Worm (Caenorhabditis elegans) whole organism, L4 larva: Measurements from ENCODE around the gene C28C12.12.

Source experiments
- D1046.2 ChIP-seq: fragments of 200-800 bp; sonication (Bioruptor generic); IDR thresholded peaks from 2 replicates; pipeline ENCODE4 v1.3.6; 2022; ENCODE audit warnings: missing genetic modification characterization, missing compliant biosample characterization
- F10B5.3 ChIP-seq: sonication (generic microtip); optimal IDR thresholded peaks from 2 replicates; lab custom pipeline; 2016; ENCODE audit warnings: mild to moderate bottlenecking, missing genetic modification characterization, missing compliant biosample characterization
- F37D6.2 ChIP-seq: sonication (generic microtip); optimal IDR thresholded peaks from 2 replicates; lab custom pipeline; 2016; ENCODE audit warnings: mild to moderate bottlenecking, missing genetic modification characterization, missing compliant biosample characterization
- T20F7.1 ChIP-seq: fragments of 200-800 bp; sonication (Bioruptor generic); optimal IDR thresholded peaks from 2 replicates; lab custom pipeline; 2018; ENCODE audit warnings: mild to moderate bottlenecking, missing genetic modification characterization, missing compliant biosample characterization
- T26A8.4 ChIP-seq: fragments of 200-800 bp; sonication (Bioruptor generic); IDR thresholded peaks from 2 replicates; pipeline ENCODE4 v1.3.6; 2022; ENCODE audit warnings: missing genetic modification characterization, missing compliant biosample characterization
- Y5F2A.4 ChIP-seq: fragments of 200-800 bp; sonication (Bioruptor generic); optimal IDR thresholded peaks from 2 replicates; lab custom pipeline; 2018; ENCODE audit warnings: mild to moderate bottlenecking, missing genetic modification characterization, missing compliant biosample characterization
- Y75B8A.6 ChIP-seq: fragments of 200-800 bp; sonication (Bioruptor generic); IDR thresholded peaks from 2 replicates; pipeline ENCODE4 v1.3.6; 2022; ENCODE audit warnings: missing genetic modification reagents, missing genetic modification characterization, missing compliant biosample characterization
- aha-1 ChIP-seq: fragments of 150-350 bp; peaks from one replicate; lab custom pipeline; 2014; ENCODE audit warnings: missing biosample characterization, missing genetic modification characterization
- aly-2 ChIP-seq: sonication (generic microtip); optimal IDR thresholded peaks from 2 replicates; lab custom pipeline; 2018; ENCODE audit warnings: missing biosample characterization, missing genetic modification characterization
- arid-1 ChIP-seq: fragments of 200-800 bp; sonication (Bioruptor generic); conservative IDR thresholded peaks from 2 replicates; pipeline ENCODE4 v1.3.6; 2022; ENCODE audit warnings: missing genetic modification reagents, missing genetic modification characterization, missing compliant biosample characterization
- ceh-28 ChIP-seq: fragments of 150-350 bp; optimal IDR thresholded peaks from 2 replicates; lab custom pipeline; 2014; ENCODE audit warnings: missing biosample characterization, missing genetic modification reagents, missing genetic modification characterization
- ceh-44 ChIP-seq: fragments of 200-800 bp; sonication (Bioruptor generic); IDR thresholded peaks from 2 replicates; pipeline ENCODE4 v1.3.6; 2022; ENCODE audit warnings: missing genetic modification reagents, missing genetic modification characterization, missing compliant biosample characterization
- ceh-82 ChIP-seq: sonication (generic microtip); optimal IDR thresholded peaks from 2 replicates; lab custom pipeline; 2017; ENCODE audit warnings: missing biosample characterization, missing genetic modification characterization
- ces-1 ChIP-seq: fragments of 150-350 bp; sonication (generic microtip); optimal IDR thresholded peaks from 4 replicates; lab custom pipeline; 2014; ENCODE audit warnings: missing biosample characterization, missing genetic modification reagents, missing genetic modification characterization
- cey-2 ChIP-seq: sonication (generic microtip); optimal IDR thresholded peaks from 3 replicates; lab custom pipeline; 2017; ENCODE audit warnings: missing genetic modification characterization, mild to moderate bottlenecking, missing compliant biosample characterization, antibody characterized with exemption, borderline replicate concordance; ENCODE audit not compliant: insufficient read depth
- ctbp-1 ChIP-seq: fragments of 200-800 bp; sonication (Bioruptor generic); IDR thresholded peaks from 2 replicates; pipeline ENCODE4 v1.3.6; 2022; ENCODE audit warnings: missing genetic modification reagents, missing genetic modification characterization, missing compliant biosample characterization
- daf-12 ChIP-seq: fragments of 150-350 bp; optimal IDR thresholded peaks from 2 replicates; lab custom pipeline; 2014; ENCODE audit warnings: missing biosample characterization, missing genetic modification reagents, missing genetic modification characterization
- daf-16 ChIP-seq, 3 experiments: sonication (generic microtip); optimal IDR thresholded peaks; 2 replicates each; lab custom pipeline; 2016 to 2017; ENCODE audit warnings: missing genetic modification characterization in 3 of 3, missing genetic modification reagents in 3 of 3, mild to moderate bottlenecking in 2 of 3, missing compliant biosample characterization in 2 of 3, missing biosample characterization in 1 of 3, moderate library complexity in 1 of 3
- dmd-8 ChIP-seq: fragments of 200-800 bp; sonication (Bioruptor generic); IDR thresholded peaks from 2 replicates; pipeline ENCODE4 v1.3.6; 2022; ENCODE audit warnings: missing genetic modification characterization, missing compliant biosample characterization
- dpl-1 ChIP-seq: fragments of 150-350 bp; optimal IDR thresholded peaks from 2 replicates; lab custom pipeline; 2014; ENCODE audit warnings: missing biosample characterization, missing genetic modification reagents, missing genetic modification characterization
- dve-1 ChIP-seq: sonication (generic microtip); optimal IDR thresholded peaks from 2 replicates; lab custom pipeline; 2017; ENCODE audit warnings: antibody characterized with exemption, mild to moderate bottlenecking, missing genetic modification characterization, missing compliant biosample characterization; ENCODE audit not compliant: insufficient read depth
- egl-43 ChIP-seq: fragments of 200-800 bp; sonication (Bioruptor generic); IDR thresholded peaks from 2 replicates; pipeline ENCODE4 v1.3.6; 2022; ENCODE audit warnings: missing genetic modification reagents, missing genetic modification characterization, missing compliant biosample characterization
- fkh-10 ChIP-seq: fragments of 150-350 bp; optimal IDR thresholded peaks from 2 replicates; lab custom pipeline; 2014; ENCODE audit warnings: missing biosample characterization, missing genetic modification reagents, missing genetic modification characterization
- gei-8 ChIP-seq: fragments of 200-800 bp; sonication (Bioruptor generic); optimal IDR thresholded peaks from 2 replicates; lab custom pipeline; 2018; ENCODE audit warnings: mild to moderate bottlenecking, missing genetic modification characterization, missing compliant biosample characterization
- hlh-11 ChIP-seq: fragments of 200-800 bp; sonication (Bioruptor generic); optimal IDR thresholded peaks from 2 replicates; lab custom pipeline; 2018; ENCODE audit warnings: mild to moderate bottlenecking, missing genetic modification characterization, missing compliant biosample characterization
- hmg-1.1 ChIP-seq: fragments of 200-800 bp; sonication (Bioruptor generic); IDR thresholded peaks from 2 replicates; pipeline ENCODE4 v1.3.6; 2022; ENCODE audit warnings: missing genetic modification reagents, missing genetic modification characterization, missing compliant biosample characterization
- jun-1 ChIP-seq: fragments of 150-350 bp; optimal IDR thresholded peaks from 2 replicates; lab custom pipeline; 2014; ENCODE audit warnings: missing biosample characterization, missing genetic modification reagents, missing genetic modification characterization
- lin-1 ChIP-seq: fragments of 200-800 bp; sonication (Bioruptor generic); IDR thresholded peaks from 2 replicates; pipeline ENCODE4 v1.3.6; 2022; ENCODE audit warnings: missing genetic modification reagents, missing genetic modification characterization, missing compliant biosample characterization
- lin-13 ChIP-seq: fragments of 150-350 bp; optimal IDR thresholded peaks from 2 replicates; lab custom pipeline; 2014; ENCODE audit warnings: missing biosample characterization, missing genetic modification reagents, missing genetic modification characterization
- lsy-2 ChIP-seq, 2 experiments: fragments of 150-350 bp in 1 of 2; sonication (generic microtip) in 1 of 2; optimal IDR thresholded peaks; 2 replicates each; lab custom pipeline; 2014 to 2017; ENCODE audit warnings: missing biosample characterization in 2 of 2, missing genetic modification characterization in 2 of 2
- madf-5 ChIP-seq, 2 experiments: fragments of 200-800 bp; sonication (Bioruptor generic); IDR thresholded peaks; 2 replicates each; pipeline ENCODE4 v1.3.6; 2022; ENCODE audit warnings: missing compliant biosample characterization in 2 of 2, missing genetic modification characterization in 2 of 2
- mdl-1 ChIP-seq, 2 experiments: fragments of 150-350 bp in 1 of 2; sonication (generic microtip) in 1 of 2; optimal IDR thresholded peaks; 2 replicates each; lab custom pipeline; 2014 to 2017; ENCODE audit warnings: missing biosample characterization in 2 of 2, missing genetic modification characterization in 2 of 2
- mdt-29 ChIP-seq: fragments of 200-800 bp; sonication (Bioruptor generic); IDR thresholded peaks from 2 replicates; pipeline ENCODE4 v1.3.6; 2022; ENCODE audit warnings: missing genetic modification reagents, missing genetic modification characterization, missing compliant biosample characterization
- mxl-3 ChIP-seq: fragments of 200-800 bp; sonication (Bioruptor generic); optimal IDR thresholded peaks from 2 replicates; lab custom pipeline; 2018; ENCODE audit warnings: mild to moderate bottlenecking, missing genetic modification characterization, missing compliant biosample characterization
- nhr-11 ChIP-seq: fragments of 150-350 bp; optimal IDR thresholded peaks from 2 replicates; lab custom pipeline; 2014; ENCODE audit warnings: missing biosample characterization, missing genetic modification characterization
- nhr-237 ChIP-seq: sonication (generic microtip); optimal IDR thresholded peaks from 2 replicates; lab custom pipeline; 2017; ENCODE audit warnings: missing biosample characterization, missing genetic modification characterization
- nhr-25 ChIP-seq: sonication (generic microtip); optimal IDR thresholded peaks from 2 replicates; lab custom pipeline; 2017; ENCODE audit warnings: missing genetic modification characterization, mild to moderate bottlenecking, missing compliant biosample characterization, antibody characterized with exemption, moderate library complexity, borderline replicate concordance; ENCODE audit not compliant: insufficient read depth
- nhr-28 ChIP-seq: fragments of 150-350 bp; optimal IDR thresholded peaks from 2 replicates; lab custom pipeline; 2014; ENCODE audit warnings: missing biosample characterization, missing genetic modification characterization
- nhr-41 ChIP-seq: fragments of 200-800 bp; sonication (Bioruptor generic); IDR thresholded peaks from 2 replicates; pipeline ENCODE4 v1.3.6; 2022; ENCODE audit warnings: missing genetic modification reagents, missing genetic modification characterization, missing compliant biosample characterization
- nhr-42 ChIP-seq: fragments of 200-800 bp; sonication (Bioruptor generic); IDR thresholded peaks from 2 replicates; pipeline ENCODE4 v1.3.6; 2022; ENCODE audit warnings: missing genetic modification characterization, missing compliant biosample characterization
- nhr-76 ChIP-seq: fragments of 150-350 bp; optimal IDR thresholded peaks from 2 replicates; lab custom pipeline; 2014; ENCODE audit warnings: missing biosample characterization, missing genetic modification characterization
- pqm-1 ChIP-seq: sonication (generic microtip); optimal IDR thresholded peaks from 2 replicates; lab custom pipeline; 2017; ENCODE audit warnings: missing biosample characterization, missing genetic modification characterization
- rbr-2 ChIP-seq: sonication (generic microtip); optimal IDR thresholded peaks from 2 replicates; lab custom pipeline; 2016; ENCODE audit warnings: missing genotype, missing genetic modification characterization, missing compliant biosample characterization
- saeg-2 ChIP-seq: fragments of 200-800 bp; sonication (Bioruptor generic); IDR thresholded peaks from 2 replicates; pipeline ENCODE4 v1.3.6; 2022; ENCODE audit warnings: missing genetic modification reagents, missing genetic modification characterization, missing compliant biosample characterization
- set-16 ChIP-seq: fragments of 200-800 bp; sonication (Bioruptor generic); IDR thresholded peaks from 2 replicates; pipeline ENCODE4 v1.3.6; 2022; ENCODE audit warnings: missing genetic modification reagents, missing genetic modification characterization, missing compliant biosample characterization
- spr-1 ChIP-seq: sonication (generic microtip); optimal IDR thresholded peaks from 2 replicates; lab custom pipeline; 2016; ENCODE audit warnings: mild to moderate bottlenecking, missing genetic modification characterization, missing compliant biosample characterization
- tag-97 ChIP-seq: fragments of 200-800 bp; sonication (Bioruptor generic); IDR thresholded peaks from 2 replicates; pipeline ENCODE4 v1.3.6; 2022; ENCODE audit warnings: missing genetic modification characterization, missing compliant biosample characterization
- unc-130 ChIP-seq: sonication (generic microtip); optimal IDR thresholded peaks from 2 replicates; lab custom pipeline; 2016; ENCODE audit warnings: missing genetic modification reagents, missing genetic modification characterization, missing compliant biosample characterization
- unc-39 ChIP-seq: sonication (generic microtip); optimal IDR thresholded peaks from 2 replicates; lab custom pipeline; 2017; ENCODE audit warnings: missing biosample characterization, missing genetic modification characterization
- zip-11 ChIP-seq: fragments of 200-800 bp; sonication (Bioruptor generic); IDR thresholded peaks from 2 replicates; pipeline ENCODE4 v1.3.6; 2022; ENCODE audit warnings: missing genetic modification characterization, missing compliant biosample characterization
- zip-2 ChIP-seq: fragments of 150-350 bp; optimal IDR thresholded peaks from 2 replicates; lab custom pipeline; 2014; ENCODE audit warnings: missing biosample characterization, missing genetic modification characterization
- ztf-7 ChIP-seq: fragments of 150-350 bp; optimal IDR thresholded peaks from 2 replicates; lab custom pipeline; 2014; ENCODE audit warnings: missing biosample characterization, missing genetic modification characterization

The C28C12.12 gene

DNA sequence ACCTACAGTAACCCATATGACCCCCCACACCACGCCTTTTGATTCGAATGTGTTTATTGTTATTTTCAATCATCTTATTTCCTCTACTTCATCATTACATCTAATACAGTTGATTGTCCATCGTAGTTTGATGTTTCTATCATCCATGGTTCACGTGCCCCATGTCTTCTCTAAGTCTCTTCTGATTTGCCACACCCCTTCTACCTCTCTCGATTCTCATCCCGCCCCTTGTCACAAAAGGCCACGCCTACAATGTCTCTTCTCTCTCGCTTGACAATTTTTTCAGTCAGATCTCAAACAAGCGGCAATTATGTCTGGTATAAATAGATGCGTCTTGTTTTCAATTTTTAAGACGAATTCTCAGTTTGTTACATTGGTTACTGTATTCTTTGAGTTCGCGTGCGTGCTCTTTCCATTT is 38.8 kb upstream of the C28C12.12 start (continued):
- TF ChIP-seq tag-97 (GFP tag; lab: Robert Waterston, UW) (no peak), hmg-1.1 (peak; percentile 42), daf-12 (tag; lab: Kevin White, UChicago) (no peak), madf-5 (GFP tag; IDR thresholded peaks at IDR 0.05; lab: Robert Waterston, UW) (no peak), saeg-2 (GFP tag; lab: Robert Waterston, UW) (no peak), mdt-29 (GFP tag; lab: Robert Waterston, UW) (no peak), T26A8.4 (GFP tag; lab: Robert Waterston, UW) (peak; percentile 19; the same call in 1 of the 2 replicates), fkh-10 (GFP tag; lab: Kevin White, UChicago) (no peak), T20F7.1 (GFP tag; lab: Kevin White, UChicago) (no peak), rbr-2 (tag; lab: Kevin White, UChicago) (no peak), ctbp-1 (GFP tag; lab: Robert Waterston, UW) (no peak), ceh-28 (no peak), nhr-76 (tag; lab: Kevin White, UChicago) (peak; percentile 69), Y5F2A.4 (GFP tag; lab: Kevin White, UChicago) (no peak), nhr-28 (peak; percentile 80), aly-2 (tag; lab: Kevin White, UChicago) (no peak), Y75B8A.6 (no peak), nhr-42 (GFP tag; lab: Robert Waterston, UW) (no peak), lsy-2 (tag; optimal IDR thresholded peaks at IDR 0.05; lab: Kevin White, UChicago) (peak in 1 of 2 experiments; percentile 85), D1046.2 (GFP tag; lab: Robert Waterston, UW) (no peak), ceh-44 (GFP tag; lab: Robert Waterston, UW) (no peak), cey-2 (tag; lab: Kevin White, UChicago) (peak; percentile 92), spr-1 (tag; lab: Kevin White, UChicago) (no peak), dpl-1 (GFP tag; lab: Kevin White, UChicago) (peak; percentile 8), mdl-1 (tag; optimal IDR thresholded peaks at IDR 0.05; lab: Kevin White, UChicago) (peak; percentile 78 to 88), F37D6.2 (tag; lab: Kevin White, UChicago) (no peak), ztf-7 (tag; lab: Kevin White, UChicago) (no peak), nhr-41 (GFP tag; lab: Robert Waterston, UW) (no peak), dve-1 (tag; lab: Kevin White, UChicago) (peak; percentile 87), dmd-8 (GFP tag; lab: Robert Waterston, UW) (no peak), jun-1 (tag; lab: Kevin White, UChicago) (no peak), mxl-3 (GFP tag; lab: Kevin White, UChicago) (peak; percentile 64), egl-43 (GFP tag; lab: Robert Waterston, UW) (no peak), set-16 (no peak), nhr-25 (tag; lab: Kevin White, UChicago) (no peak), zip-2 (tag; lab: Kevin White, UChicago) (no peak), unc-39 (tag; lab: Kevin White, UChicago) (no peak), gei-8 (GFP tag; lab: Kevin White, UChicago) (peak; percentile 8), nhr-237 (no peak), hlh-11 (peak; percentile 91), aha-1 (tag; lab: Kevin White, UChicago) (no peak), lin-13 (GFP tag; lab: Kevin White, UChicago) (no peak), ceh-82 (tag; lab: Kevin White, UChicago) (no peak), arid-1 (GFP tag; lab: Robert Waterston, UW) (no peak), pqm-1 (peak; percentile 35), lin-1 (GFP tag; lab: Robert Waterston, UW) (peak; percentile 29; the same call in 1 of the 2 replicates), daf-16 (GFP tag; optimal IDR thresholded peaks at IDR 0.05; lab: Kevin White, UChicago) (peak in 1 of 2 experiments; percentile 28), daf-16 (tag; optimal IDR thresholded peaks at IDR 0.05; lab: Kevin White, UChicago) (peak; percentile 83), nhr-11 (tag; lab: Kevin White, UChicago) (no peak), zip-11 (GFP tag; lab: Robert Waterston, UW) (no peak), unc-130 (GFP tag; lab: Kevin White, UChicago) (no peak), ces-1 (GFP tag; lab: Kevin White, UChicago) (no peak), F10B5.3 (tag; lab: Kevin White, UChicago) (no peak)
